Fruit fly (Drosophila melanogaster): ENCODE data around the gene CG46394.

Gene CG46394

DNA sequence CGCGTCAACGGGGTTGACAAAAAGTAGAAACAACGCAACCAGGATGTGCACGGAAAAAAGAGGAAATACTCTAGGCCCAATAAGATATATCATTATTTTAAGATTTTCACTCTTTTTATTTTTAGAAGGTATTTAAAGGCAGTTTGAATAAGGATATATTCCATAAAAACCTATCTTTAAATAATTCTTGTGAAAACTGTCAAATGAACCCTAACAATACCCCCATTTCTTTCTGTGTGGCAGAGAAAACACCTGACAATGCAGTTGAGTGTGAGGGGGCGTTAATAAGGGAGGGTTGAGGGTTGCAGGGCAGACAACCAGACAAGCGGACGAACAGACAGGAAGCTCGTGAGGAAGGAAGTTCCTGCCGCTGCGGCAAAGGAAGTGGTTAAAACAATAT, 48.2 kb upstream of the CG46394 start (continued):
- peak; percentile 40 for TF ChIP-seq grau (tag; optimal IDR thresholded peaks at IDR 0.05)
- no peak for TF ChIP-seq gce (GFP tag; IDR thresholded peaks at IDR 0.05)
- TF ChIP-seq C15 (GFP tag; IDR thresholded peaks at IDR 0.05), result no peak
- peak; percentile 29; the same call in 1 of the 3 replicates for TF ChIP-seq CG34422 (GFP tag; IDR thresholded peaks at IDR 0.05)
- no peak for TF ChIP-seq CG17912 (GFP tag; optimal IDR thresholded peaks at IDR 0.05)
- no peak for TF ChIP-seq ase (GFP tag; IDR thresholded peaks at IDR 0.05)
- TF ChIP-seq kah (GFP tag; optimal IDR thresholded peaks at IDR 0.05), result no peak
- TF ChIP-seq HmgZ (tag; optimal IDR thresholded peaks at IDR 0.05), result no peak
- TF ChIP-seq emc (GFP tag; optimal IDR thresholded peaks at IDR 0.05), result no peak
- TF ChIP-seq fd102C (GFP tag; optimal IDR thresholded peaks at IDR 0.05), result no peak
- TF ChIP-seq CG15011 (GFP tag; optimal IDR thresholded peaks at IDR 0.05), result no peak
- no peak for TF ChIP-seq Fer3 (tag; optimal IDR thresholded peaks at IDR 0.05)
- TF ChIP-seq CG13775 (GFP tag; optimal IDR thresholded peaks at IDR 0.05), result peak; percentile 11
- TF ChIP-seq mld (GFP tag; IDR thresholded peaks at IDR 0.05; ENCODE audit: partially characterized antibody), result no peak
- TF ChIP-seq disco-r (GFP tag; optimal IDR thresholded peaks at IDR 0.05), result no peak
- no peak for TF ChIP-seq crp (GFP tag; optimal IDR thresholded peaks at IDR 0.05)
- no peak for TF ChIP-seq CG13894 (tag; optimal IDR thresholded peaks at IDR 0.05)
- TF ChIP-seq sisA (GFP tag; IDR thresholded peaks at IDR 0.05), result peak; percentile 45
- no peak for TF ChIP-seq CG4854 (GFP tag; optimal IDR thresholded peaks at IDR 0.05)
- TF ChIP-seq CG32767 (GFP tag; IDR thresholded peaks at IDR 0.05), result 0 out of 2 replicates have a peak, but pooled peaks have one; percentile 35
- no peak for TF ChIP-seq CG17802 (tag; optimal IDR thresholded peaks at IDR 0.05)
- no peak for TF ChIP-seq CG18011 (GFP tag; optimal IDR thresholded peaks at IDR 0.05)
- TF ChIP-seq bbx (GFP tag; IDR thresholded peaks at IDR 0.05; ENCODE audit: partially characterized antibody), result no peak
- no peak for TF ChIP-seq ind (GFP tag; optimal IDR thresholded peaks at IDR 0.05)
- no peak for TF ChIP-seq CG14441 (GFP tag; IDR thresholded peaks at IDR 0.05)
- TF ChIP-seq croc (GFP tag; conservative IDR thresholded peaks at IDR 0.05), result no peak
- TF ChIP-seq CG14965 (GFP tag; optimal IDR thresholded peaks at IDR 0.05; ENCODE audit: borderline replicate concordance), result no peak
- no peak for TF ChIP-seq CG12942 (GFP tag; optimal IDR thresholded peaks at IDR 0.05)
- no peak for TF ChIP-seq Jarid2 (GFP tag; optimal IDR thresholded peaks at IDR 0.05)
- TF ChIP-seq H15 (GFP tag; IDR thresholded peaks at IDR 0.05), result 0 out of 3 replicates have a peak, but pooled peaks have one; percentile 45
- TF ChIP-seq CG14667 (GFP tag; IDR thresholded peaks at IDR 0.05), result no peak
- TF ChIP-seq pnt (GFP tag; optimal IDR thresholded peaks at IDR 0.05), result peak; percentile 10
- no peak for TF ChIP-seq sc (optimal IDR thresholded peaks at IDR 0.05)
- peak; percentile 36 for TF ChIP-seq sc (GFP tag; optimal IDR thresholded peaks at IDR 0.05)
- TF ChIP-seq MTF-1 (GFP tag; optimal IDR thresholded peaks at IDR 0.05; ENCODE audit: borderline replicate concordance), result no peak
- peak; percentile 45 for TF ChIP-seq Chrac-16 (GFP tag; optimal IDR thresholded peaks at IDR 0.05)
- peak; percentile 34 for TF ChIP-seq gsb-n (tag; optimal IDR thresholded peaks at IDR 0.05)
- TF ChIP-seq z (GFP tag; IDR thresholded peaks at IDR 0.05), result no peak
- no peak for TF ChIP-seq oc (tag; optimal IDR thresholded peaks at IDR 0.05)
- TF ChIP-seq Dad (GFP tag; optimal IDR thresholded peaks at IDR 0.05), result no peak
- TF ChIP-seq CG16779 (GFP tag; IDR thresholded peaks at IDR 0.05), result no peak
- no peak for TF ChIP-seq trh (GFP tag; optimal IDR thresholded peaks at IDR 0.05)
- peak; percentile 14 for TF ChIP-seq Hsf (GFP tag; optimal IDR thresholded peaks at IDR 0.05)
- peak; percentile 53 for TF ChIP-seq row (GFP tag; IDR thresholded peaks at IDR 0.05)
- TF ChIP-seq CG5180 (GFP tag; optimal IDR thresholded peaks at IDR 0.05), result peak; percentile 27
- no peak for TF ChIP-seq CG8089 (GFP tag; optimal IDR thresholded peaks at IDR 0.05)
- TF ChIP-seq CG3995 (GFP tag; optimal IDR thresholded peaks at IDR 0.05), result no peak
- TF ChIP-seq CG6654 (GFP tag; optimal IDR thresholded peaks at IDR 0.05), result no peak
- no peak for TF ChIP-seq CG3281 (GFP tag; optimal IDR thresholded peaks at IDR 0.05)
- no peak for TF ChIP-seq CG10565 (GFP tag; optimal IDR thresholded peaks at IDR 0.05)
- TF ChIP-seq CG34376 (GFP tag; optimal IDR thresholded peaks at IDR 0.05), result no peak
- no peak for TF ChIP-seq dati (GFP tag; IDR thresholded peaks at IDR 0.05)

Measured in whole organism, embryonic.